Fruit fly (Drosophila melanogaster): ENCODE data around the gene CG34302.

The CG34302 gene

dm6 chr3R:9800644-9801330, 22.8 kb downstream of the CG34302 start, which contains the start of the genes CG9467 and CG8526 (continued):
- TF ChIP-seq CG10321 (GFP tag; IDR thresholded peaks at IDR 0.05) (no peak), sens-2 (GFP tag; IDR thresholded peaks at IDR 0.05) (0 out of 2 replicates have a peak, but pooled peaks have one; percentile 9), CG6765 (GFP tag; optimal IDR thresholded peaks at IDR 0.05) (peak; percentile 2), CG10979 (tag; optimal IDR thresholded peaks at IDR 0.05) (peak; percentile 38), slou (GFP tag; optimal IDR thresholded peaks at IDR 0.05) (peak; percentile 59), slbo (GFP tag; IDR thresholded peaks at IDR 0.05) (peak; percentile 86), Stat92E (GFP tag; optimal IDR thresholded peaks at IDR 0.05) (no peak), Med (GFP tag) (peak; percentile 80), dmrt11E (tag; optimal IDR thresholded peaks at IDR 0.05) (peak; percentile 71), lov (optimal IDR thresholded peaks at IDR 0.05) (no peak), lov (GFP tag; IDR thresholded peaks at IDR 0.05) (no peak), Nf-YB (GFP tag; optimal IDR thresholded peaks at IDR 0.05) (no peak), hth (optimal IDR thresholded peaks at IDR 0.05) (no peak), org-1 (GFP tag; optimal IDR thresholded peaks at IDR 0.05) (no peak), CrebB (tag; optimal IDR thresholded peaks at IDR 0.05) (no peak), peb (GFP tag; IDR thresholded peaks at IDR 0.05) (no peak), Sin3A (optimal IDR thresholded peaks at IDR 0.05) (peak; percentile 59), CG10209 (GFP tag; optimal IDR thresholded peaks at IDR 0.05) (peak; percentile 43), MBD-R2 (GFP tag; IDR thresholded peaks at IDR 0.05) (peak; percentile 57), Abd-B (GFP tag; optimal IDR thresholded peaks at IDR 0.05) (peak; percentile 87), CG4820 (GFP tag; optimal IDR thresholded peaks at IDR 0.05) (peak; percentile 67)

- TF ChIP-seq PHDP (tag; optimal IDR thresholded peaks at IDR 0.05) (peak; percentile 6), Sry-δ (GFP tag; optimal IDR thresholded peaks at IDR 0.05) (peak; percentile 30), CG17361 (GFP tag; IDR thresholded peaks at IDR 0.05) (0 out of 3 replicates have a peak, but pooled peaks have one; percentile 15), lilli (GFP tag; optimal IDR thresholded peaks at IDR 0.05) (peak; percentile 19), so (GFP tag; IDR thresholded peaks at IDR 0.05) (no peak), gcm (GFP tag; optimal IDR thresholded peaks at IDR 0.05) (no peak), CG10267 (tag; optimal IDR thresholded peaks at IDR 0.05) (peak; percentile 51), jigr1 (GFP tag; IDR thresholded peaks at IDR 0.05) (no peak), Meics (GFP tag; optimal IDR thresholded peaks at IDR 0.05) (peak; percentile 0), CG17328 (GFP tag; IDR thresholded peaks at IDR 0.05) (peak; percentile 36), CG14441 (GFP tag; IDR thresholded peaks at IDR 0.05) (no peak), chinmo (GFP tag; IDR thresholded peaks at IDR 0.05; ENCODE audit: partially characterized antibody) (no peak), CG2116 (GFP tag; optimal IDR thresholded peaks at IDR 0.05) (peak; percentile 31), CG9797 (GFP tag; optimal IDR thresholded peaks at IDR 0.05) (peak; percentile 93), CG6683 (GFP tag; optimal IDR thresholded peaks at IDR 0.05) (no peak), fu2 (GFP tag; optimal IDR thresholded peaks at IDR 0.05) (no peak), CG3726 (GFP tag; IDR thresholded peaks at IDR 0.05) (no peak), Dek (tag; optimal IDR thresholded peaks at IDR 0.05) (peak; percentile 30), CG14710 (tag; optimal IDR thresholded peaks at IDR 0.05) (peak; percentile 48), CG14014 (GFP tag; IDR thresholded peaks at IDR 0.05) (no peak), sna (GFP tag; IDR thresholded peaks at IDR 0.05; ENCODE audit: partially characterized antibody) (no peak), repo (GFP tag; optimal IDR thresholded peaks at IDR 0.05) (no peak), grau (tag; optimal IDR thresholded peaks at IDR 0.05) (peak; percentile 18), sens (GFP tag) (peak; percentile 68), CG12659 (GFP tag; optimal IDR thresholded peaks at IDR 0.05) (peak; percentile 57), Sry-β (GFP tag; optimal IDR thresholded peaks at IDR 0.05) (peak; percentile 80), CG34422 (GFP tag; IDR thresholded peaks at IDR 0.05) (peak; percentile 49; the same call in 1 of the 3 replicates), HLH54F (GFP tag; optimal IDR thresholded peaks at IDR 0.05) (no peak), CrebB (tag; optimal IDR thresholded peaks at IDR 0.05) (no peak), CG15514 (GFP tag; optimal IDR thresholded peaks at IDR 0.05) (peak; percentile 44)
Measured at dm6 chr3R:9793018-9793417, 30.6 kb downstream of the CG34302 start, which contains the start of gene CG8516. TSS of gene CG8516 (plus strand) at chr3R:9793295.

Measured in whole organism, embryonic.